Worm (Caenorhabditis elegans): ENCODE results near the gene algn-11.

ce11 chrIII:7335220-7335619, 44.9 kb upstream of the algn-11 start, which contains the start of gene F56C9.10:
- TF ChIP-seq dve-1 (tag; optimal IDR thresholded peaks at IDR 0.05): no peak
- TF ChIP-seq nfya-1 (tag; optimal IDR thresholded peaks at IDR 0.05): peak; percentile 76
- TF ChIP-seq nhr-11 (tag; optimal IDR thresholded peaks at IDR 0.05): no peak
- peak; percentile 37 for TF ChIP-seq ref-2 (tag; optimal IDR thresholded peaks at IDR 0.05)
- TF ChIP-seq sox-4 (tag; optimal IDR thresholded peaks at IDR 0.05): no peak
- TF ChIP-seq hlh-30 (tag; optimal IDR thresholded peaks at IDR 0.05; ENCODE audit: insufficient read depth): peak; percentile 99
- no peak for TF ChIP-seq dmd-4 (tag; optimal IDR thresholded peaks at IDR 0.05; ENCODE audit: borderline replicate concordance)
- no peak for TF ChIP-seq elt-2 (tag; optimal IDR thresholded peaks at IDR 0.05)
- TF ChIP-seq sdc-2 (tag; optimal IDR thresholded peaks at IDR 0.05): peak; percentile 2
- no peak for TF ChIP-seq unc-42 (tag; optimal IDR thresholded peaks at IDR 0.05)
- TF ChIP-seq K02D7.2 (tag; optimal IDR thresholded peaks at IDR 0.05): no peak
- TF ChIP-seq unc-3 (GFP tag; conservative IDR thresholded peaks at IDR 0.05): no peak
- TF ChIP-seq unc-3 (tag; optimal IDR thresholded peaks at IDR 0.05): no peak
- no peak for TF ChIP-seq fkh-6 (tag; optimal IDR thresholded peaks at IDR 0.05)
